Worm (Caenorhabditis elegans) whole organism, early embryonic: ENCODE data around the gene fbxa-66.
"Not testable (repeated sequence)": the region's sequence is repeated elsewhere in the genome, so short reads cannot be mapped to it uniquely, and the experiment has no call there.

Experiments
- B0310.2 ChIP-seq: sonication (generic microtip); optimal IDR thresholded peaks from 2 replicates; lab custom pipeline; 2016; ENCODE audit warnings: mild to moderate bottlenecking, missing genetic modification characterization, missing compliant biosample characterization
- F13C5.2 ChIP-seq: sonication (generic microtip); optimal IDR thresholded peaks from 2 replicates; lab custom pipeline; 2017; ENCODE audit warnings: mild to moderate bottlenecking, missing genetic modification characterization, inconsistent platforms, missing compliant biosample characterization
- aly-1 ChIP-seq: sonication (generic microtip); optimal IDR thresholded peaks from 2 replicates; lab custom pipeline; 2016; ENCODE audit warnings: missing genetic modification characterization, missing compliant biosample characterization
- ama-1 ChIP-seq: fragments of 150-350 bp; optimal IDR thresholded peaks from 2 replicates; lab custom pipeline; 2014
- ceh-13 ChIP-seq: fragments of 200-800 bp; sonication (Bioruptor generic); optimal IDR thresholded peaks from 2 replicates; lab custom pipeline; 2018; ENCODE audit warnings: mild to moderate bottlenecking, missing genetic modification characterization, missing compliant biosample characterization
- ceh-36 ChIP-seq: sonication (generic microtip); optimal IDR thresholded peaks from 2 replicates; lab custom pipeline; 2016; ENCODE audit warnings: missing genetic modification characterization, inconsistent platforms, missing compliant biosample characterization
- ets-7 ChIP-seq: sonication (generic microtip); optimal IDR thresholded peaks from 2 replicates; lab custom pipeline; 2016; ENCODE audit warnings: missing genotype, missing genetic modification characterization, missing compliant biosample characterization
- flt-1 ChIP-seq: fragments of 200-800 bp; sonication (Bioruptor generic); IDR thresholded peaks from 2 replicates; pipeline ENCODE4 v1.3.6; 2022; ENCODE audit warnings: missing genetic modification characterization, missing compliant biosample characterization
- hmbx-1 ChIP-seq: sonication (generic microtip); optimal IDR thresholded peaks from 2 replicates; lab custom pipeline; 2016; ENCODE audit warnings: mild to moderate bottlenecking, missing genetic modification characterization, missing compliant biosample characterization
- hmg-4 ChIP-seq: fragments of 200-800 bp; sonication (Bioruptor generic); optimal IDR thresholded peaks from 2 replicates; lab custom pipeline; 2018; ENCODE audit warnings: mild to moderate bottlenecking, missing genetic modification characterization, missing compliant biosample characterization
- hnd-1 ChIP-seq: sonication (generic microtip); optimal IDR thresholded peaks from 2 replicates; lab custom pipeline; 2016; ENCODE audit warnings: missing genetic modification characterization, missing compliant biosample characterization
- pes-1 ChIP-seq: fragments of 200-800 bp; sonication (Bioruptor generic); IDR thresholded peaks from 2 replicates; pipeline ENCODE4 v1.3.6; 2022; ENCODE audit warnings: missing genetic modification reagents, missing genetic modification characterization, missing compliant biosample characterization
- scrt-1 ChIP-seq: fragments of 200-800 bp; sonication (Bioruptor generic); IDR thresholded peaks from 2 replicates; pipeline ENCODE4 v1.3.6; 2022; ENCODE audit warnings: missing genetic modification characterization, missing compliant biosample characterization
- sea-1 ChIP-seq: fragments of 200-800 bp; sonication (Bioruptor generic); conservative IDR thresholded peaks from 2 replicates; pipeline ENCODE4 v1.3.6; 2022; ENCODE audit warnings: missing genetic modification characterization, missing compliant biosample characterization
- tbx-11 ChIP-seq: fragments of 200-800 bp; sonication (Bioruptor generic); IDR thresholded peaks from 2 replicates; pipeline ENCODE4 v1.3.6; 2022; ENCODE audit warnings: missing genetic modification characterization, missing compliant biosample characterization
- tbx-37 ChIP-seq: fragments of 200-800 bp; sonication (Bioruptor generic); conservative IDR thresholded peaks from 2 replicates; pipeline ENCODE4 v1.3.6; 2022; ENCODE audit warnings: missing genetic modification reagents, missing genetic modification characterization, missing compliant biosample characterization
- tra-4 ChIP-seq: sonication (generic microtip); optimal IDR thresholded peaks from 2 replicates; lab custom pipeline; 2017; ENCODE audit warnings: missing genetic modification characterization, missing compliant biosample characterization

The fbxa-66 gene

ce11 chrIII:2272732-2273131 is 41.1 kb downstream of the fbxa-66 start, which contains the start of gene fbxa-39:
Gene fbxa-39, plus strand, starts transcription at chrIII:2273032.
- TF ChIP-seq tbx-37: no peak
- TF ChIP-seq ets-7 (tag; lab: Kevin White, UChicago): no peak
- TF ChIP-seq ceh-13 (GFP tag; lab: Kevin White, UChicago): no peak
- no peak for TF ChIP-seq flt-1 (GFP tag; lab: Robert Waterston, UW)
- TF ChIP-seq F13C5.2 (tag; lab: Kevin White, UChicago): no peak
- TF ChIP-seq aly-1: no peak
- TF ChIP-seq hnd-1: no peak
- TF ChIP-seq B0310.2 (tag; lab: Kevin White, UChicago): no peak
- no peak for TF ChIP-seq ceh-36
- TF ChIP-seq tbx-11: no peak
- no peak for TF ChIP-seq hmg-4 (GFP tag; lab: Kevin White, UChicago)
- no peak for TF ChIP-seq tra-4 (tag; lab: Kevin White, UChicago)
- TF ChIP-seq pes-1 (GFP tag; lab: Robert Waterston, UW): no peak
- no peak for TF ChIP-seq sea-1 (GFP tag; lab: Robert Waterston, UW)
- TF ChIP-seq ama-1: no peak
- TF ChIP-seq scrt-1 (GFP tag; lab: Robert Waterston, UW): no peak
- TF ChIP-seq hmbx-1 (tag; lab: Kevin White, UChicago): no peak

DNA sequence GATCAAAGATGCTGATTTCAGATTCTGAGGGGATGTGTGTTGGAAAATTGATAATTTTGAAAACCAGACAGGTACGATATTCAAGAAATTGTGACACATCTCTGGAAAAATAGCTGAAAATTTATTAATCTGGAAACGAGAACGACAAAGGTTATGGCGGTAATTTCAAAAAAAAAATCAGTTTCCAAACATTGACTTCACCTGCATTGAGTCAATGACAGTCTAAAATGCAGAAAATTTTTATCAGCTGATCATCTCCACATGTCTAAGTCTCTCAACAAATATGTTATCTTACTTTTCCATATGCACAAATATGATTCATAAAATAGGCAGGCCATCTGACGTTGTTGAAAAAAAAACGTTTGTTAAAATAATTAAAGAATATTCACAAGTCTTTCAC is 41.8 kb downstream of the fbxa-66 start, which contains the start of gene fbxa-48:
Gene fbxa-48 (minus strand): TSS at position 101 of the 400 bp plus-strand sequence.
- TF ChIP-seq aly-1 (no peak), B0310.2 (tag; lab: Kevin White, UChicago) (no peak), hnd-1 (no peak), F13C5.2 (tag; lab: Kevin White, UChicago) (no peak), tra-4 (tag; lab: Kevin White, UChicago) (no peak), ama-1 (no peak), sea-1 (GFP tag; lab: Robert Waterston, UW) (no peak), flt-1 (GFP tag; lab: Robert Waterston, UW) (no peak), scrt-1 (GFP tag; lab: Robert Waterston, UW) (no peak), ceh-36 (no peak), hmg-4 (GFP tag; lab: Kevin White, UChicago) (no peak), hmbx-1 (tag; lab: Kevin White, UChicago) (no peak), ets-7 (tag; lab: Kevin White, UChicago) (no peak), ceh-13 (GFP tag; lab: Kevin White, UChicago) (no peak), pes-1 (GFP tag; lab: Robert Waterston, UW) (no peak)

DNA sequence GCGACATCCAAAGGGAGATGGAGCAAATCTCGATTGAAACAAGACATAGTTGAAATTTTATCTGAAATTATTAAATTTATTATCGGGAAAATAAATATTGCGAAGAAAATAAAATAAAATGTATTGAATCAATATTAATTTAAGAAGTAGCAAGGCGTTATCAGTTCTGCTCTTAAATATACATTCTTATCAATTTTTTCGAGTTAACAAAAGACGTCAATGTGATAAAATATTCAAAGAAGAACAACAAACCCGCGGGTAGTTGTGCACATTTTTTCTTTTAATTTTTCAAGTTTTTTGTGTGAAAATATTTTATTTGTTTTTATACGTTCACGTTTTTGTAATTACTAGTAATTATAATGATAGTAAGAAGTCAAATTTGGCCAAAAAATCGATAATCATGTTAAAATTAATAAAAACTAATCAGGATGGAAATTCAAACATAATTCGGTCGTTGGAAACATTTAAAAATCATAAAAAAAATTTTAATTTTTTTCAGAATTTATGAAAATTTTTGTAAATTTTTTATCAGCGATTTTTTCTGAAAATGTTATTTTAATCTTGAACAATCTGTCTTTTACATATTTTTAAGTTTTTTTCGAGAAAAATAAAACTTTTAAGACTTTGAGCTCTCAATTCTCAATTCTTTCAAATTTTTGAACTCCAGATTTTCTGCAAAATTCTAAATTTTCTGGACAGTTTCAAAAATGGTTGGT is 47.7 kb downstream of the fbxa-66 start, which contains the start of gene fbxa-9:
Gene fbxa-9 (plus strand): TSS at position 666 of the 716 bp plus-strand sequence.
- TF ChIP-seq sea-1 (GFP tag; lab: Robert Waterston, UW) (no peak), ceh-36 (no peak), hmg-4 (GFP tag; lab: Kevin White, UChicago) (no peak)

DNA sequence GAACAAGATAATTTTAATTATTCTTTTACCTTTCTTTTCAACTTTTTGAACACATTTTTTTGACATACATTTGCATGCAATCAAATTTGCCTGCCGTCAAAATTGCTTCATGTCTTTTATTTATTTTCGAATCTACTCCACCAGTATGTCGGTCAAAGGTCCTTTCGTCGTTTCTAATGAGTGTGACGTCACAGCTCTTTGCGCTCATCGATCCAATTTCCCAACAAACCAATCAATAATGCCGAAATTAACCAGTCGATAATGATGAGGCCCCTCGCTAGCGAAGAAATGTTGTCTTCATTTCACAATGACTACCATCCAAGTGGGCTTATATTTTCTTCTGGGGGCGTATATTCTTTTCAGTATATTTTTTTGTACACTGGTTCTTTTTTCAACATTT is 50.9 kb downstream of the fbxa-66 start, which contains the start of gene Y54F10BM.6:
Gene Y54F10BM.6 (plus strand): TSS at position 301 of the 400 bp plus-strand sequence.
- TF ChIP-seq sea-1 (GFP tag; lab: Robert Waterston, UW) (no peak), ceh-36 (no peak), F13C5.2 (tag; lab: Kevin White, UChicago) (no peak), tra-4 (tag; lab: Kevin White, UChicago) (no peak), pes-1 (GFP tag; lab: Robert Waterston, UW) (no peak), hnd-1 (no peak), ets-7 (tag; lab: Kevin White, UChicago) (no peak), flt-1 (GFP tag; lab: Robert Waterston, UW) (no peak), ama-1 (no peak), scrt-1 (GFP tag; lab: Robert Waterston, UW) (no peak), tbx-11 (no peak)

ce11 chrIII:2261353-2261752 is 52.5 kb downstream of the fbxa-66 start, which contains the start of gene fbxa-42:
Gene fbxa-42, minus strand, starts transcription at chrIII:2261453.
- not testable (repeated sequence) for TF ChIP-seq hmbx-1, F13C5.2, ets-7 (tag; lab: Kevin White, UChicago)
